Worm (Caenorhabditis elegans) whole organism, L2 larva: ENCODE data around the gene F17H10.1.

Experiments
- C34F6.9 ChIP-seq: fragments of 150-350 bp; optimal IDR thresholded peaks from 2 replicates; lab custom pipeline; 2014; ENCODE audit warnings: missing biosample characterization, missing genetic modification characterization
- F13H6.1 ChIP-seq: sonication (generic microtip); optimal IDR thresholded peaks from 2 replicates; lab custom pipeline; 2016; ENCODE audit warnings: missing genetic modification characterization, missing compliant biosample characterization
- R02D3.7 ChIP-seq: fragments of 150-350 bp; optimal IDR thresholded peaks from 2 replicates; lab custom pipeline; 2014; ENCODE audit warnings: missing biosample characterization, missing genetic modification characterization
- Y55F3AM.14 ChIP-seq: fragments of 200-800 bp; sonication (Bioruptor generic); optimal IDR thresholded peaks from 2 replicates; lab custom pipeline; 2018; ENCODE audit warnings: mild to moderate bottlenecking, missing genetic modification characterization, missing compliant biosample characterization
- ZK546.5 ChIP-seq: sonication (generic microtip); optimal IDR thresholded peaks from 2 replicates; lab custom pipeline; 2017; ENCODE audit warnings: missing biosample characterization, missing genetic modification characterization
- alr-1 ChIP-seq: fragments of 150-350 bp; optimal IDR thresholded peaks from 2 replicates; lab custom pipeline; 2014; ENCODE audit warnings: missing biosample characterization, missing genetic modification characterization
- aly-2 ChIP-seq: fragments of 150-350 bp; optimal IDR thresholded peaks from 2 replicates; lab custom pipeline; 2014; ENCODE audit warnings: missing biosample characterization, missing genetic modification characterization
- ama-1 ChIP-seq: fragments of 150-350 bp; optimal IDR thresholded peaks from 2 replicates; lab custom pipeline; 2018; ENCODE audit warnings: inconsistent platforms
- blmp-1 ChIP-seq: sonication (generic microtip); optimal IDR thresholded peaks from 2 replicates; lab custom pipeline; 2017; ENCODE audit warnings: missing genetic modification characterization, mild to moderate bottlenecking, missing compliant biosample characterization, antibody characterized with exemption, moderate library complexity; ENCODE audit not compliant: insufficient read depth
- ceh-16 ChIP-seq: fragments of 150-350 bp; optimal IDR thresholded peaks from 2 replicates; lab custom pipeline; 2014; ENCODE audit warnings: missing biosample characterization, missing genetic modification characterization
- ceh-82 ChIP-seq: fragments of 150-350 bp; optimal IDR thresholded peaks from 2 replicates; lab custom pipeline; 2014; ENCODE audit warnings: missing biosample characterization, missing genetic modification characterization
- crh-2 ChIP-seq: sonication (generic microtip); optimal IDR thresholded peaks from 2 replicates; lab custom pipeline; 2017; ENCODE audit warnings: missing biosample characterization, missing genetic modification characterization
- dmd-4 ChIP-seq: sonication (generic microtip); optimal IDR thresholded peaks from 2 replicates; lab custom pipeline; 2017; ENCODE audit warnings: missing biosample characterization, missing genetic modification characterization
- egl-27 ChIP-seq: sonication (generic microtip); optimal IDR thresholded peaks from 3 replicates; lab custom pipeline; 2017; ENCODE audit warnings: missing biosample characterization, missing genetic modification reagents, missing genetic modification characterization
- elt-1 ChIP-seq: fragments of 150-350 bp; optimal IDR thresholded peaks from 2 replicates; lab custom pipeline; 2014; ENCODE audit warnings: missing biosample characterization, missing genetic modification characterization
- elt-3 ChIP-seq: sonication (generic microtip); optimal IDR thresholded peaks from 2 replicates; lab custom pipeline; 2017; ENCODE audit warnings: missing biosample characterization, missing genetic modification characterization
- fos-1 ChIP-seq: fragments of 150-350 bp; optimal IDR thresholded peaks from 2 replicates; lab custom pipeline; 2014; ENCODE audit warnings: missing biosample characterization, missing genetic modification characterization
- gmeb-1 ChIP-seq: fragments of 150-350 bp; optimal IDR thresholded peaks from 2 replicates; lab custom pipeline; 2014; ENCODE audit warnings: missing biosample characterization, missing genetic modification characterization
- lin-11 ChIP-seq: fragments of 150-350 bp; sonication (generic microtip); optimal IDR thresholded peaks from 2 replicates; lab custom pipeline; 2014; ENCODE audit warnings: missing biosample characterization, missing genetic modification characterization, inconsistent platforms, mixed read lengths
- lin-13 ChIP-seq: fragments of 150-350 bp; optimal IDR thresholded peaks from 2 replicates; lab custom pipeline; 2014; ENCODE audit warnings: missing biosample characterization, missing genetic modification reagents, missing genetic modification characterization
- lin-39 ChIP-seq: fragments of 150-350 bp; optimal IDR thresholded peaks from 2 replicates; lab custom pipeline; 2014; ENCODE audit warnings: missing biosample characterization, missing genetic modification reagents, missing genetic modification characterization
- lsy-2 ChIP-seq, 2 experiments: fragments of 150-350 bp in 1 of 2; sonication (generic microtip) in 1 of 2; optimal IDR thresholded peaks; 2 replicates each; lab custom pipeline; 2014 to 2017; ENCODE audit warnings: missing biosample characterization in 2 of 2, missing genetic modification characterization in 2 of 2
- mab-5 ChIP-seq: fragments of 150-350 bp; optimal IDR thresholded peaks from 2 replicates; lab custom pipeline; 2014; ENCODE audit warnings: missing biosample characterization, missing genetic modification characterization
- mbf-1 ChIP-seq: sonication (generic microtip); optimal IDR thresholded peaks from 2 replicates; lab custom pipeline; 2017; ENCODE audit warnings: missing biosample characterization, missing genetic modification characterization
- mdl-1 ChIP-seq, 2 experiments: fragments of 150-350 bp in 1 of 2; sonication (generic microtip) in 1 of 2; optimal IDR thresholded peaks; 2 replicates each; lab custom pipeline; 2017; ENCODE audit warnings: missing biosample characterization in 2 of 2, missing genetic modification characterization in 2 of 2
- nhr-10 ChIP-seq: sonication (generic microtip); optimal IDR thresholded peaks from 2 replicates; lab custom pipeline; 2017; ENCODE audit warnings: missing biosample characterization, missing genetic modification characterization
- nhr-11 ChIP-seq: fragments of 150-350 bp; optimal IDR thresholded peaks from 2 replicates; lab custom pipeline; 2014; ENCODE audit warnings: missing biosample characterization, missing genetic modification characterization
- nhr-12 ChIP-seq: fragments of 150-350 bp; optimal IDR thresholded peaks from 2 replicates; lab custom pipeline; 2014; ENCODE audit warnings: missing biosample characterization, missing genetic modification characterization
- nhr-129 ChIP-seq: fragments of 150-350 bp; optimal IDR thresholded peaks from 2 replicates; lab custom pipeline; 2014; ENCODE audit warnings: missing biosample characterization, missing genetic modification characterization
- nhr-21 ChIP-seq: fragments of 150-350 bp; optimal IDR thresholded peaks from 2 replicates; lab custom pipeline; 2014; ENCODE audit warnings: missing biosample characterization, missing genetic modification characterization
- nhr-23 ChIP-seq: fragments of 150-350 bp; optimal IDR thresholded peaks from 2 replicates; lab custom pipeline; 2014; ENCODE audit warnings: missing biosample characterization, missing genetic modification reagents, missing genetic modification characterization
- nhr-237 ChIP-seq: fragments of 150-350 bp; optimal IDR thresholded peaks from 2 replicates; lab custom pipeline; 2014; ENCODE audit warnings: missing biosample characterization, missing genetic modification characterization
- nhr-25 ChIP-seq: fragments of 150-350 bp; sonication (generic microtip); optimal IDR thresholded peaks from 3 replicates; lab custom pipeline; 2014; ENCODE audit warnings: missing biosample characterization, missing genetic modification characterization
- nhr-6 ChIP-seq: fragments of 150-350 bp; optimal IDR thresholded peaks from 2 replicates; lab custom pipeline; 2014; ENCODE audit warnings: missing biosample characterization, missing genetic modification characterization
- nhr-77 ChIP-seq: fragments of 150-350 bp; optimal IDR thresholded peaks from 2 replicates; lab custom pipeline; 2014; ENCODE audit warnings: missing biosample characterization, missing genetic modification characterization
- peb-1 ChIP-seq: fragments of 150-350 bp; optimal IDR thresholded peaks from 2 replicates; lab custom pipeline; 2014; ENCODE audit warnings: missing biosample characterization, missing genetic modification characterization
- sem-4 ChIP-seq: fragments of 150-350 bp; optimal IDR thresholded peaks from 2 replicates; lab custom pipeline; 2014; ENCODE audit warnings: missing biosample characterization, missing genetic modification reagents, missing genetic modification characterization
- skn-1 ChIP-seq: sonication (generic microtip); optimal IDR thresholded peaks from 2 replicates; lab custom pipeline; 2017; ENCODE audit warnings: missing biosample characterization, missing genetic modification characterization
- sma-3 ChIP-seq: sonication (generic microtip); optimal IDR thresholded peaks from 2 replicates; lab custom pipeline; 2016; ENCODE audit warnings: missing genetic modification reagents, missing genetic modification characterization, missing compliant biosample characterization
- sma-9 ChIP-seq, 2 experiments: fragments of 150-350 bp in 1 of 2; sonication (generic microtip) in 1 of 2; optimal IDR thresholded peaks; 2 replicates each; lab custom pipeline; 2014 to 2016; ENCODE audit warnings: missing genetic modification characterization in 2 of 2, mild to moderate bottlenecking in 1 of 2, missing biosample characterization in 1 of 2, missing compliant biosample characterization in 1 of 2, missing genetic modification reagents in 1 of 2, moderate library complexity in 1 of 2
- snpc-4 ChIP-seq: fragments of 150-350 bp; optimal IDR thresholded peaks from 2 replicates; lab custom pipeline; 2014; ENCODE audit warnings: missing biosample characterization, missing genetic modification characterization
- unc-39 ChIP-seq: fragments of 150-350 bp; optimal IDR thresholded peaks from 2 replicates; lab custom pipeline; 2014; ENCODE audit warnings: missing biosample characterization, missing genetic modification characterization
- unc-55 ChIP-seq: fragments of 150-350 bp; sonication (generic microtip); optimal IDR thresholded peaks from 3 replicates; lab custom pipeline; 2014; ENCODE audit warnings: missing biosample characterization, missing genetic modification reagents, missing genetic modification characterization
- unc-62 ChIP-seq: fragments of 150-350 bp; optimal IDR thresholded peaks from 2 replicates; lab custom pipeline; 2014; ENCODE audit warnings: missing biosample characterization, missing genetic modification reagents, missing genetic modification characterization
- zag-1 ChIP-seq: fragments of 150-350 bp; optimal IDR thresholded peaks from 2 replicates; lab custom pipeline; 2014; ENCODE audit warnings: missing biosample characterization, missing genetic modification characterization
- ztf-1 ChIP-seq: fragments of 200-800 bp; sonication (Bioruptor generic); conservative IDR thresholded peaks from 2 replicates; pipeline ENCODE4 v1.3.6; 2022; ENCODE audit warnings: missing genetic modification characterization, missing compliant biosample characterization
- ztf-11 ChIP-seq: sonication (generic microtip); optimal IDR thresholded peaks from 2 replicates; lab custom pipeline; 2017; ENCODE audit warnings: missing biosample characterization, missing genetic modification characterization
- ztf-4 ChIP-seq: fragments of 150-350 bp; optimal IDR thresholded peaks from 2 replicates; lab custom pipeline; 2014; ENCODE audit warnings: missing biosample characterization, missing genetic modification characterization

F17H10.1 gene

DNA sequence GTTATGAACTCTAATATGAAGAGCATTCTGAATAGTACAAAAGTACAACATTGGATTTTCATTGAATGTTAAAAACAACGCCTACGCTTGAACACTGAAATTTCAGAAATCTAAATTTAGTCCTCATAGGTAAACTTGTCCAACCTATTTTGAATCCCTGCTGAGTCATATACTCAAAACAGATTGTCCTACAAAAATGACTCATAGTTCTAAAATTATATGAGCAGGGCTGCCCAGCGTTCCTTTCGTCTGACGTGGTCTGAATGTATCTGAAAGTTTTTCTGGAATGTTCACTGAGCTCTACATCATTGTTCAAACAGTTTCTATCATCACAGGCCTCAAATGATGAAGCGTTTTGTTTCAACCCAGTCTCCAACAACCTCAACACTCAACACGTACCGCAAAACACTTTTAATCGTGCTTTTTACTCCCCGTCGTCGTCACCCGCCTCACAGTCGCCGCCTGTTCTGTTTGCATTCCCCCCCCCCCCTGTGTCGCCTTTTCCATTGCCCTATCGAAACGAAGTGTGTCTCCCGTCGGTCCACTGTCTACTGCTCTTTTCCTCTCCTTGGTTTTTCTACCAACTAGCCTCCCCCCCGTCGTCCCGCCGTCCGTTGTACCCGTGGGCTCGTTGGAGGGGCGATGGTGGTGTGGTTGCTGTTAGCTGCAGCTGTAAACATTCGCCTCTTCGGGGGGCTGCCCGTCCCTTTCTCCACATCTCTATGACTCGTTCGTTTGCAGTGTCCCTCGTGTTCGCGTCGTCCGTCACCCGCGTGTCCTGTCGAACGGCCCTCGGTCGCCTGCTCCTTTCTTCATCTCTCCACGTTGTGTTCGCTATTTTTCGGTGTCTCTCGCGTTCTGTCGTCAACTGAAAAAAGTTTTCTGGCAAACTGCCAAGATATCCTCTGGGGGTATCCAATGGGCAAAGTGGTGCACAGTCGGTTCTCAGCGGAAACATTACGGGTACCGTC is 39.0 kb downstream of the F17H10.1 start (continued):
- TF ChIP-seq nhr-11 (no peak), mdl-1 (tag; optimal IDR thresholded peaks at IDR 0.05; lab: Kevin White, UChicago) (peak; percentile 63 to 86), egl-27 (tag; lab: Kevin White, UChicago) (peak; percentile 38), nhr-25 (tag; lab: Kevin White, UChicago) (peak; percentile 57), R02D3.7 (tag; lab: Kevin White, UChicago) (no peak), ceh-16 (peak; percentile 24), lin-11 (no peak), elt-1 (no peak), lsy-2 (tag; optimal IDR thresholded peaks at IDR 0.05; lab: Kevin White, UChicago) (peak in 1 of 2 experiments; percentile 50)

DNA sequence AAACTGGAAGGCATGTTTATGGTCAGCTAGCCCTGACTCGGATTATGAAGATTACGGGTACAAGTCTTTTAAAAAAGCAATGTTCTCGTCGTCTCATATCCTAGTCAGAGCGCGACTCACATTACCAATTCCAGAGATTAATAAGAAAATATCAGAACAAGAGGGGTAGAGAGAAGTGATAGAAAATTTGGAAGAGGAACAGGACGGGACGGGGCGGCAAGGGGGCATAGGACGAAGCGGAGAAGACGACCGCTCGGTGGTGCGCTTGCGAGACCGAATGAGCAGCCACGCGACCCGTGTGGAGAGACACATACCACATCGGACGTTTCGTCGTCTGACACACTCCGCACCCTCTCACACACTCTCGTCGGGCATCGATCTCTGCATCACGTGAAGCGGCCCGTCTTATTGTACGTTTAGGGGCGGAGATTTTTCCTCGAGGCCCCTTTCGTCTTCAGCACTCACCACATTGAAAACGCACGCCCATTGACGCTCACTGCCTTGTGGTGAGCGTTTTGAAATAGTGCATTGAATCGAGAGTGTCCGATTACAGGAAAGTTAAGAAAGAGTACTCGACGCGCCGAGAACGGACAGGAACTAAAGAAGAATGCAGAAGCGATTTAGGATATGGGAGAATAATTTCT is 40.1 kb downstream of the F17H10.1 start:
- TF ChIP-seq nhr-10 (tag; lab: Kevin White, UChicago) (peak; percentile 77), nhr-6 (peak; percentile 90), lin-11 (peak; percentile 86), nhr-11 (peak; percentile 62), nhr-21 (peak; percentile 96), aly-2 (tag; lab: Kevin White, UChicago) (no peak), lin-13 (GFP tag; lab: Kevin White, UChicago) (peak; percentile 92), fos-1 (tag; lab: Kevin White, UChicago) (peak; percentile 95), unc-39 (tag; lab: Kevin White, UChicago) (peak; percentile 95), lin-39 (tag; lab: Kevin White, UChicago) (peak; percentile 76), crh-2 (tag; lab: Kevin White, UChicago) (peak; percentile 96), C34F6.9 (peak; percentile 97), mbf-1 (no peak), nhr-12 (tag; lab: Kevin White, UChicago) (no peak), F13H6.1 (tag; lab: Kevin White, UChicago) (peak; percentile 98), nhr-77 (tag; lab: Kevin White, UChicago) (peak; percentile 2), ceh-82 (tag; lab: Kevin White, UChicago) (peak; percentile 80), dmd-4 (tag; lab: Kevin White, UChicago) (no peak), sem-4 (peak; percentile 96), mdl-1 (tag; optimal IDR thresholded peaks at IDR 0.05; lab: Kevin White, UChicago) (peak; percentile 93 to 99), sma-3 (GFP tag; lab: Kevin White, UChicago) (peak; percentile 92), mab-5 (tag; lab: Kevin White, UChicago) (peak; percentile 95), blmp-1 (tag; lab: Kevin White, UChicago) (peak; percentile 87), nhr-237 (tag; lab: Kevin White, UChicago) (no peak), R02D3.7 (tag; lab: Kevin White, UChicago) (no peak), snpc-4 (tag; lab: Kevin White, UChicago) (peak; percentile 66), peb-1 (tag; lab: Kevin White, UChicago) (no peak), lsy-2 (tag; optimal IDR thresholded peaks at IDR 0.05; lab: Kevin White, UChicago) (peak; percentile 78 to 92), egl-27 (tag; lab: Kevin White, UChicago) (peak; percentile 97), alr-1 (peak; percentile 92), elt-3 (tag; lab: Kevin White, UChicago) (no peak), ztf-11 (tag; lab: Kevin White, UChicago) (no peak), ztf-4 (peak; percentile 92), ZK546.5 (tag; lab: Kevin White, UChicago) (no peak), Y55F3AM.14 (GFP tag; lab: Kevin White, UChicago) (peak; percentile 79), nhr-25 (tag; lab: Kevin White, UChicago) (peak; percentile 96), unc-55 (peak; percentile 92), elt-1 (peak; percentile 12), ztf-1 (GFP tag; lab: Robert Waterston, UW) (no peak), sma-9 (GFP tag; optimal IDR thresholded peaks at IDR 0.05; lab: Kevin White, UChicago) (peak; percentile 95), sma-9 (tag; optimal IDR thresholded peaks at IDR 0.05; lab: Kevin White, UChicago) (no peak), ceh-16 (peak; percentile 84), nhr-23 (tag; lab: Kevin White, UChicago) (no peak), nhr-129 (peak; percentile 97), skn-1 (tag; lab: Kevin White, UChicago) (no peak), unc-62 (GFP tag; lab: Kevin White, UChicago) (peak; percentile 77), zag-1 (tag; lab: Kevin White, UChicago) (peak; percentile 95), gmeb-1 (tag; lab: Kevin White, UChicago) (peak; percentile 81), ama-1 (peak; percentile 97)
- TF ChIP-seq, all 48 proteins: peak for 35
